Worm (Caenorhabditis elegans) whole organism, L1 larva: ENCODE results near the gene T05C12.9.

Experiments used
- C04F5.9 ChIP-seq: sonication (generic microtip); optimal IDR thresholded peaks from 2 replicates; lab custom pipeline; 2016; ENCODE audit warnings: missing genetic modification characterization, missing compliant biosample characterization
- C34B4.2 ChIP-seq: sonication (generic microtip); optimal IDR thresholded peaks from 2 replicates; lab custom pipeline; 2017; ENCODE audit warnings: mild to moderate bottlenecking, missing genetic modification characterization, missing compliant biosample characterization
- F16B12.6 ChIP-seq: fragments of 150-350 bp; optimal IDR thresholded peaks from 2 replicates; lab custom pipeline; 2014; ENCODE audit warnings: missing biosample characterization, missing genetic modification characterization
- alr-1 ChIP-seq: fragments of 200-800 bp; sonication (Bioruptor generic); optimal IDR thresholded peaks from 2 replicates; lab custom pipeline; 2018; ENCODE audit warnings: borderline replicate concordance, mild to moderate bottlenecking, missing genetic modification characterization, missing compliant biosample characterization
- aly-2 ChIP-seq: fragments of 150-350 bp; optimal IDR thresholded peaks from 2 replicates; lab custom pipeline; 2014; ENCODE audit warnings: missing biosample characterization, missing genetic modification characterization
- blmp-1 ChIP-seq: fragments of 150-350 bp; optimal IDR thresholded peaks from 2 replicates; lab custom pipeline; 2014; ENCODE audit warnings: missing biosample characterization, missing genetic modification characterization
- ceh-8 ChIP-seq: fragments of 200-800 bp; sonication (Bioruptor generic); optimal IDR thresholded peaks from 2 replicates; lab custom pipeline; 2018; ENCODE audit warnings: mild to moderate bottlenecking, missing genetic modification characterization, moderate library complexity, missing compliant biosample characterization
- ceh-82 ChIP-seq, 3 experiments: fragments of 150-350 bp in 1 of 3; sonication (generic microtip) in 2 of 3; optimal IDR thresholded peaks; 2 replicates each; lab custom pipeline; 2014 to 2017; ENCODE audit warnings: missing biosample characterization in 3 of 3, missing genetic modification characterization in 3 of 3
- ceh-88 ChIP-seq: fragments of 200-800 bp; sonication (Bioruptor generic); IDR thresholded peaks from 2 replicates; pipeline ENCODE4 v1.3.6; 2022; ENCODE audit warnings: missing genetic modification characterization, missing compliant biosample characterization
- ces-1 ChIP-seq: fragments of 150-350 bp; optimal IDR thresholded peaks from 2 replicates; lab custom pipeline; 2014; ENCODE audit warnings: missing biosample characterization, missing genetic modification reagents, missing genetic modification characterization
- dpl-1 ChIP-seq, 3 experiments: fragments of 150-350 bp in 2 of 3; sonication (generic microtip) in 1 of 3; optimal IDR thresholded peaks; 2 replicates each; lab custom pipeline; 2014 to 2017; ENCODE audit warnings: missing biosample characterization in 3 of 3, missing genetic modification characterization in 3 of 3, missing genetic modification reagents in 3 of 3
- dsc-1 ChIP-seq: sonication (generic microtip); optimal IDR thresholded peaks from 2 replicates; lab custom pipeline; 2016; ENCODE audit warnings: mild to moderate bottlenecking, missing genetic modification characterization, missing compliant biosample characterization
- efl-3 ChIP-seq: fragments of 200-800 bp; sonication (Bioruptor generic); optimal IDR thresholded peaks from 2 replicates; lab custom pipeline; 2018; ENCODE audit warnings: mild to moderate bottlenecking, missing genetic modification characterization, missing compliant biosample characterization
- egl-27 ChIP-seq, 2 experiments: fragments of 150-350 bp in 1 of 2; sonication (generic microtip); optimal IDR thresholded peaks; 3 replicates each; lab custom pipeline; 2017 to 2018; ENCODE audit warnings: missing biosample characterization in 2 of 2, missing genetic modification characterization in 2 of 2, missing genetic modification reagents in 2 of 2
- elt-2 ChIP-seq: sonication (generic microtip); optimal IDR thresholded peaks from 2 replicates; lab custom pipeline; 2016; ENCODE audit warnings: missing genetic modification characterization, mild to moderate bottlenecking, inconsistent platforms, missing compliant biosample characterization, missing genetic modification reagents
- ets-5 ChIP-seq: fragments of 200-800 bp; sonication (Bioruptor generic); IDR thresholded peaks from 2 replicates; pipeline ENCODE4 v1.3.6; 2022; ENCODE audit warnings: missing genetic modification characterization, missing compliant biosample characterization
- fkh-10 ChIP-seq: sonication (generic microtip); optimal IDR thresholded peaks from 2 replicates; lab custom pipeline; 2017; ENCODE audit warnings: missing biosample characterization, missing genetic modification reagents, missing genetic modification characterization
- fkh-8 ChIP-seq: sonication (generic microtip); optimal IDR thresholded peaks from 2 replicates; lab custom pipeline; 2016; ENCODE audit warnings: mild to moderate bottlenecking, missing genetic modification characterization, missing compliant biosample characterization
- hlh-4 ChIP-seq: sonication (generic microtip); optimal IDR thresholded peaks from 2 replicates; lab custom pipeline; 2016; ENCODE audit warnings: mild to moderate bottlenecking, missing genetic modification characterization, missing compliant biosample characterization
- lin-14 ChIP-seq: fragments of 200-800 bp; sonication (Bioruptor generic); optimal IDR thresholded peaks from 2 replicates; lab custom pipeline; 2018; ENCODE audit warnings: mild to moderate bottlenecking, missing genetic modification characterization, moderate library complexity, missing compliant biosample characterization
- lir-3 ChIP-seq: sonication (generic microtip); optimal IDR thresholded peaks from 2 replicates; lab custom pipeline; 2016; ENCODE audit warnings: mild to moderate bottlenecking, missing genetic modification characterization, moderate library complexity, missing compliant biosample characterization; ENCODE audit not compliant: poor library complexity
- lsy-2 ChIP-seq, 2 experiments: fragments of 150-350 bp; optimal IDR thresholded peaks; 2 replicates each; lab custom pipeline; 2014; ENCODE audit warnings: missing biosample characterization in 2 of 2, missing genetic modification characterization in 2 of 2
- mdl-1 ChIP-seq, 2 experiments: fragments of 150-350 bp; optimal IDR thresholded peaks; 2 replicates each; lab custom pipeline; 2014 to 2017; ENCODE audit warnings: missing biosample characterization in 2 of 2, missing genetic modification characterization in 2 of 2, inconsistent platforms in 1 of 2
- mep-1 ChIP-seq: fragments of 150-350 bp; optimal IDR thresholded peaks from 2 replicates; lab custom pipeline; 2014; ENCODE audit warnings: missing biosample characterization, missing genetic modification characterization
- nhr-11 ChIP-seq: fragments of 150-350 bp; optimal IDR thresholded peaks from 2 replicates; lab custom pipeline; 2014; ENCODE audit warnings: missing biosample characterization, missing genetic modification characterization
- nhr-12 ChIP-seq: sonication (generic microtip); optimal IDR thresholded peaks from 2 replicates; lab custom pipeline; 2017; ENCODE audit warnings: missing biosample characterization, missing genetic modification characterization
- nhr-19 ChIP-seq: fragments of 200-800 bp; sonication (Bioruptor generic); conservative IDR thresholded peaks from 2 replicates; pipeline ENCODE4 v1.3.6; 2022; ENCODE audit warnings: missing genetic modification characterization, missing compliant biosample characterization
- nhr-20 ChIP-seq: sonication (generic microtip); optimal IDR thresholded peaks from 2 replicates; lab custom pipeline; 2016; ENCODE audit warnings: mild to moderate bottlenecking, missing genetic modification characterization, missing compliant biosample characterization
- nhr-237 ChIP-seq: fragments of 150-350 bp; optimal IDR thresholded peaks from 2 replicates; lab custom pipeline; 2014; ENCODE audit warnings: missing biosample characterization, missing genetic modification characterization
- nhr-47 ChIP-seq: sonication (generic microtip); optimal IDR thresholded peaks from 2 replicates; lab custom pipeline; 2016; ENCODE audit warnings: mild to moderate bottlenecking, missing genetic modification characterization, moderate library complexity, missing compliant biosample characterization
- nhr-71 ChIP-seq: sonication (generic microtip); optimal IDR thresholded peaks from 2 replicates; lab custom pipeline; 2016; ENCODE audit warnings: mild to moderate bottlenecking, missing genetic modification characterization, moderate library complexity, missing compliant biosample characterization
- nhr-76 ChIP-seq: sonication (generic microtip); optimal IDR thresholded peaks from 2 replicates; lab custom pipeline; 2017; ENCODE audit warnings: missing biosample characterization, missing genetic modification characterization
- nhr-77 ChIP-seq: fragments of 150-350 bp; optimal IDR thresholded peaks from 2 replicates; lab custom pipeline; 2014; ENCODE audit warnings: missing biosample characterization, missing genetic modification characterization
- nhr-84 ChIP-seq: sonication (generic microtip); optimal IDR thresholded peaks from 2 replicates; lab custom pipeline; 2017; ENCODE audit warnings: missing biosample characterization, missing genetic modification characterization
- nhr-90 ChIP-seq: sonication (generic microtip); optimal IDR thresholded peaks from 2 replicates; lab custom pipeline; 2016; ENCODE audit warnings: mild to moderate bottlenecking, missing genetic modification characterization, missing compliant biosample characterization; ENCODE audit not compliant: poor library complexity
- pag-3 ChIP-seq: sonication (generic microtip); optimal IDR thresholded peaks from 2 replicates; lab custom pipeline; 2017; ENCODE audit warnings: missing genetic modification characterization, mild to moderate bottlenecking, missing compliant biosample characterization, antibody characterized with exemption, borderline replicate concordance; ENCODE audit not compliant: insufficient read depth
- pqm-1 ChIP-seq: sonication (generic microtip); optimal IDR thresholded peaks from 3 replicates; lab custom pipeline; 2017; ENCODE audit warnings: missing biosample characterization, missing genetic modification characterization
- snpc-4 ChIP-seq: fragments of 150-350 bp; optimal IDR thresholded peaks from 2 replicates; lab custom pipeline; 2014; ENCODE audit warnings: missing biosample characterization, missing genetic modification characterization
- snu-23 ChIP-seq: sonication (generic microtip); optimal IDR thresholded peaks from 2 replicates; lab custom pipeline; 2016; ENCODE audit warnings: missing genetic modification characterization, missing compliant biosample characterization
- sox-4 ChIP-seq: sonication (generic microtip); optimal IDR thresholded peaks from 2 replicates; lab custom pipeline; 2016; ENCODE audit warnings: missing genetic modification characterization, missing compliant biosample characterization
- tbx-2 ChIP-seq: sonication (generic microtip); optimal IDR thresholded peaks from 2 replicates; lab custom pipeline; 2016; ENCODE audit warnings: missing genetic modification characterization, missing compliant biosample characterization
- unc-130 ChIP-seq: fragments of 150-350 bp; optimal IDR thresholded peaks from 2 replicates; lab custom pipeline; 2017; ENCODE audit warnings: missing biosample characterization, missing genetic modification characterization, inconsistent platforms
- zip-4 ChIP-seq: fragments of 200-800 bp; sonication (Bioruptor generic); optimal IDR thresholded peaks from 2 replicates; lab custom pipeline; 2018; ENCODE audit warnings: mild to moderate bottlenecking, missing genetic modification characterization, moderate library complexity, missing compliant biosample characterization
- ztf-11 ChIP-seq, 2 experiments: sonication (generic microtip); optimal IDR thresholded peaks; 2 replicates each; lab custom pipeline; 2016 to 2017; ENCODE audit warnings: missing genetic modification characterization in 2 of 2, missing biosample characterization in 1 of 2, missing compliant biosample characterization in 1 of 2
- ztf-4 ChIP-seq: fragments of 150-350 bp; optimal IDR thresholded peaks from 2 replicates; lab custom pipeline; 2014; ENCODE audit warnings: missing biosample characterization, missing genetic modification characterization

The T05C12.9 gene

DNA sequence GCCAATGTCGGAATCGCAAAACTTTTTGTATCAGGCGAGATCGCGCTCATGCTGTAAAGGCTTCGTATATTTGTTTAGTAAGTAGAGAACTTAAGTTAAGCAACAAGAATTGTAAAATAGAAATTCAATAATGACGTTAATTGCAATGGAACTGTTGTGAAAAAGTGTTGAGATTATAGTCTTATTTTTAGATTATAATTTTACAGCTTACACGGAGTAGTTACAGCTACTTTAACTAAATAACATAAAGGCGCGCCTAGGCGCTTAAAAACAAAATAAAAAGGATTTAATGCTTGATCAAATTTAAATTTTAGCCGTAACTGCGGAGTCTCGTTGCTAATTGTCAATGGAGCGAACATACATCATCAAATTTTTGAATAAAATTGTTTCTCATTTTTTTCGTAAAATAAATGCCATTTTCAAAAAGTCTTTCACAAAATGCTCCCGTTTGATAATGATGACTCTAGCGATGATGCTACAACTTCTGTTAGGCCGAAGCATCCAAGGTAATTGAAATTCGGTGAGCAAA lies 30.8 kb downstream of the T05C12.9 start, which contains the start of the genes emb-27 and rrf-3 (continued):
- TF ChIP-seq snu-23 (GFP tag; lab: Kevin White, UChicago) (peak; percentile 56), ztf-4 (tag; lab: Kevin White, UChicago) (no peak), efl-3 (no peak), snpc-4 (tag; lab: Kevin White, UChicago) (no peak), dsc-1 (no peak), lir-3 (tag; lab: Kevin White, UChicago) (no peak), sox-4 (no peak), nhr-71 (tag; lab: Kevin White, UChicago) (no peak), mdl-1 (tag; optimal IDR thresholded peaks at IDR 0.05; lab: Kevin White, UChicago) (no peak), pag-3 (no peak), nhr-47 (tag; lab: Kevin White, UChicago) (peak; percentile 15), dpl-1 (GFP tag; optimal IDR thresholded peaks at IDR 0.05; lab: Kevin White, UChicago) (peak; percentile 65 to 84 (median 73)), fkh-8 (tag; lab: Kevin White, UChicago) (no peak), elt-2 (tag; lab: Kevin White, UChicago) (no peak), C04F5.9 (peak; percentile 13), nhr-20 (tag; lab: Kevin White, UChicago) (peak; percentile 15), aly-2 (tag; lab: Kevin White, UChicago) (no peak), nhr-90 (tag; lab: Kevin White, UChicago) (no peak), egl-27 (tag; optimal IDR thresholded peaks at IDR 0.05; lab: Kevin White, UChicago) (no peak), unc-130 (tag; lab: Kevin White, UChicago) (no peak), nhr-77 (tag; lab: Kevin White, UChicago) (no peak), ets-5 (GFP tag; lab: Robert Waterston, UW) (no peak), nhr-12 (tag; lab: Kevin White, UChicago) (no peak), hlh-4 (tag; lab: Kevin White, UChicago) (no peak), ceh-8 (no peak), ces-1 (GFP tag; lab: Kevin White, UChicago) (no peak), lin-14 (GFP tag; lab: Kevin White, UChicago) (peak; percentile 64), nhr-19 (GFP tag; lab: Robert Waterston, UW) (no peak), pqm-1 (tag; lab: Kevin White, UChicago) (no peak), F16B12.6 (tag; lab: Kevin White, UChicago) (peak; percentile 42), lsy-2 (tag; optimal IDR thresholded peaks at IDR 0.05; lab: Kevin White, UChicago) (peak; percentile 47 to 88), ceh-88 (GFP tag; lab: Robert Waterston, UW) (no peak), blmp-1 (tag; lab: Kevin White, UChicago) (no peak), nhr-76 (tag; lab: Kevin White, UChicago) (no peak), nhr-11 (tag; lab: Kevin White, UChicago) (no peak), fkh-10 (GFP tag; lab: Kevin White, UChicago) (no peak), ztf-11 (tag; optimal IDR thresholded peaks at IDR 0.05; lab: Kevin White, UChicago) (no peak), tbx-2 (tag; lab: Kevin White, UChicago) (no peak), ceh-82 (tag; optimal IDR thresholded peaks at IDR 0.05; lab: Kevin White, UChicago) (peak in 1 of 3 experiments; percentile 51), nhr-84 (tag; lab: Kevin White, UChicago) (no peak), C34B4.2 (tag; lab: Kevin White, UChicago) (no peak), alr-1 (no peak), zip-4 (GFP tag; lab: Kevin White, UChicago) (no peak), mep-1 (tag; lab: Kevin White, UChicago) (peak; percentile 84), nhr-237 (tag; lab: Kevin White, UChicago) (no peak)
